Worm (Caenorhabditis elegans): ENCODE results near the gene lin-48.

DNA sequence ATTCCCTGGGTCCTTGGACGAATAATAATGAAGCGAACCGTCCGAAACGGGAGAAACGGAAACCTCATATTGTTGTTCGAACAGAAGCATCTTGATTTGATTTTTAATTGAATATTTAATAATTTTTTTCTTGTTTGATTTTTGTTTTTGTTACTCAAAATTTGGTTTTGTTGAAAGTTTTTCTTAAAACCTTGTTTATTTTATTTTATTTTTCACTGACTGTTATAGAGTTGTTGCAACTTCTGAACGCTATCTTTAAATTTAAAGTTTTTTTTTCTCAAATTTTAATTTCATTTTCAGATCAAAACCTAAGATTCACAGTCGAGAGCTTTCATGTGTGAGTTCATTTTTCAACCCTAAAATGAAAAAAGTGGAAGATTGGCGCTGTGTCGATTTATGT, 36.2 kb upstream of the lin-48 start, which contains the start of gene alkb-8:
- no peak for TF ChIP-seq nhr-76 (tag; optimal IDR thresholded peaks at IDR 0.05)
- TF ChIP-seq nhr-28 (tag; optimal IDR thresholded peaks at IDR 0.05): no peak
- no peak for TF ChIP-seq elt-1 (tag; optimal IDR thresholded peaks at IDR 0.05; ENCODE audit: borderline replicate concordance, insufficient read depth)
- TF ChIP-seq lsy-2 (tag; optimal IDR thresholded peaks at IDR 0.05): no peak
- no peak for TF ChIP-seq ztf-11 (tag; optimal IDR thresholded peaks at IDR 0.05)
- no peak for TF ChIP-seq unc-62 (GFP tag; optimal IDR thresholded peaks at IDR 0.05)
- TF ChIP-seq pha-4 (tag; optimal IDR thresholded peaks at IDR 0.05): no peak
- no peak for TF ChIP-seq ces-1 (GFP tag; optimal IDR thresholded peaks at IDR 0.05)
- no peak for TF ChIP-seq mep-1 (tag; optimal IDR thresholded peaks at IDR 0.05)
- no peak for TF ChIP-seq blmp-1 (tag; optimal IDR thresholded peaks at IDR 0.05)
- no peak for TF ChIP-seq nhr-12 (tag; optimal IDR thresholded peaks at IDR 0.05)
